Worm (Caenorhabditis elegans) whole organism, L1 larva: ENCODE results near the gene F07F6.8.
A peak's percentile ranks its signal among the peaks of the same experiment; 100 is the strongest.

Source experiments
- C04F5.9 ChIP-seq: sonication (generic microtip); optimal IDR thresholded peaks from 2 replicates; lab custom pipeline; 2016; ENCODE audit warnings: missing genetic modification characterization, missing compliant biosample characterization
- C34B4.2 ChIP-seq: sonication (generic microtip); optimal IDR thresholded peaks from 2 replicates; lab custom pipeline; 2017; ENCODE audit warnings: mild to moderate bottlenecking, missing genetic modification characterization, missing compliant biosample characterization
- F16B12.6 ChIP-seq: fragments of 150-350 bp; optimal IDR thresholded peaks from 2 replicates; lab custom pipeline; 2014; ENCODE audit warnings: missing biosample characterization, missing genetic modification characterization
- ama-1 ChIP-seq: fragments of 150-350 bp; optimal IDR thresholded peaks from 2 replicates; lab custom pipeline; 2014
- blmp-1 ChIP-seq: fragments of 150-350 bp; optimal IDR thresholded peaks from 2 replicates; lab custom pipeline; 2014; ENCODE audit warnings: missing biosample characterization, missing genetic modification characterization
- ceh-63 ChIP-seq: fragments of 200-800 bp; sonication (Bioruptor generic); optimal IDR thresholded peaks from 2 replicates; lab custom pipeline; 2018; ENCODE audit warnings: mild to moderate bottlenecking, missing genetic modification characterization, missing compliant biosample characterization
- ceh-8 ChIP-seq: fragments of 200-800 bp; sonication (Bioruptor generic); optimal IDR thresholded peaks from 2 replicates; lab custom pipeline; 2018; ENCODE audit warnings: mild to moderate bottlenecking, missing genetic modification characterization, moderate library complexity, missing compliant biosample characterization
- ceh-88 ChIP-seq: fragments of 200-800 bp; sonication (Bioruptor generic); IDR thresholded peaks from 2 replicates; pipeline ENCODE4 v1.3.6; 2022; ENCODE audit warnings: missing genetic modification characterization, missing compliant biosample characterization
- ces-1 ChIP-seq: fragments of 150-350 bp; optimal IDR thresholded peaks from 2 replicates; lab custom pipeline; 2014; ENCODE audit warnings: missing biosample characterization, missing genetic modification reagents, missing genetic modification characterization
- dpl-1 ChIP-seq, 3 experiments: fragments of 150-350 bp in 2 of 3; sonication (generic microtip) in 1 of 3; optimal IDR thresholded peaks; 2 replicates each; lab custom pipeline; 2014 to 2017; ENCODE audit warnings: missing biosample characterization in 3 of 3, missing genetic modification characterization in 3 of 3, missing genetic modification reagents in 3 of 3
- dsc-1 ChIP-seq: sonication (generic microtip); optimal IDR thresholded peaks from 2 replicates; lab custom pipeline; 2016; ENCODE audit warnings: mild to moderate bottlenecking, missing genetic modification characterization, missing compliant biosample characterization
- efl-1 ChIP-seq, 4 experiments: fragments of 150-350 bp; optimal IDR thresholded peaks in 3 of 4; peaks in 1 of 4; 1 replicate in 1 of 4; 2 replicates in 3 of 4; lab custom pipeline; 2014; ENCODE audit warnings: missing biosample characterization in 2 of 4, missing genetic modification characterization in 2 of 4, missing genetic modification reagents in 2 of 4
- efl-3 ChIP-seq: fragments of 200-800 bp; sonication (Bioruptor generic); optimal IDR thresholded peaks from 2 replicates; lab custom pipeline; 2018; ENCODE audit warnings: mild to moderate bottlenecking, missing genetic modification characterization, missing compliant biosample characterization
- fkh-10 ChIP-seq: sonication (generic microtip); optimal IDR thresholded peaks from 2 replicates; lab custom pipeline; 2017; ENCODE audit warnings: missing biosample characterization, missing genetic modification reagents, missing genetic modification characterization
- fkh-8 ChIP-seq: sonication (generic microtip); optimal IDR thresholded peaks from 2 replicates; lab custom pipeline; 2016; ENCODE audit warnings: mild to moderate bottlenecking, missing genetic modification characterization, missing compliant biosample characterization
- fos-1 ChIP-seq: fragments of 150-350 bp; optimal IDR thresholded peaks from 2 replicates; lab custom pipeline; 2014; ENCODE audit warnings: missing biosample characterization, missing genetic modification characterization
- hlh-17 ChIP-seq: fragments of 200-800 bp; sonication (Bioruptor generic); optimal IDR thresholded peaks from 2 replicates; lab custom pipeline; 2018; ENCODE audit warnings: missing genetic modification characterization, mild to moderate bottlenecking, missing compliant biosample characterization, moderate library complexity, borderline replicate concordance
- hpl-2 ChIP-seq: fragments of 150-350 bp; optimal IDR thresholded peaks from 2 replicates; lab custom pipeline; 2014; ENCODE audit warnings: missing biosample characterization, missing genetic modification reagents, missing genetic modification characterization
- irx-1 ChIP-seq: sonication (generic microtip); optimal IDR thresholded peaks from 2 replicates; lab custom pipeline; 2016; ENCODE audit warnings: missing genetic modification characterization, missing compliant biosample characterization
- isw-1 ChIP-seq: fragments of 200-800 bp; sonication (Bioruptor generic); IDR thresholded peaks from 2 replicates; pipeline ENCODE4 v1.3.6; 2022; ENCODE audit warnings: missing genetic modification characterization, missing compliant biosample characterization
- jun-1 ChIP-seq: fragments of 150-350 bp; optimal IDR thresholded peaks from 2 replicates; lab custom pipeline; 2014; ENCODE audit warnings: missing biosample characterization, missing genetic modification reagents, missing genetic modification characterization
- lin-13 ChIP-seq: fragments of 150-350 bp; optimal IDR thresholded peaks from 2 replicates; lab custom pipeline; 2014; ENCODE audit warnings: missing biosample characterization, missing genetic modification reagents, missing genetic modification characterization
- lin-35 ChIP-seq, 2 experiments: fragments of 150-350 bp; optimal IDR thresholded peaks; 2 replicates each; lab custom pipeline; 2014; ENCODE audit warnings: missing biosample characterization in 2 of 2, missing genetic modification characterization in 2 of 2, missing genetic modification reagents in 2 of 2
- lin-39 ChIP-seq: fragments of 150-350 bp; optimal IDR thresholded peaks from 2 replicates; lab custom pipeline; 2014; ENCODE audit warnings: missing biosample characterization, missing genetic modification reagents, missing genetic modification characterization
- mab-9 ChIP-seq: fragments of 200-800 bp; sonication (Bioruptor generic); IDR thresholded peaks from 2 replicates; pipeline ENCODE4 v1.3.6; 2022; ENCODE audit warnings: missing genetic modification reagents, missing genetic modification characterization, missing compliant biosample characterization
- mep-1 ChIP-seq: fragments of 150-350 bp; optimal IDR thresholded peaks from 2 replicates; lab custom pipeline; 2014; ENCODE audit warnings: missing biosample characterization, missing genetic modification characterization
- nhr-11 ChIP-seq: fragments of 150-350 bp; optimal IDR thresholded peaks from 2 replicates; lab custom pipeline; 2014; ENCODE audit warnings: missing biosample characterization, missing genetic modification characterization
- nhr-12 ChIP-seq: sonication (generic microtip); optimal IDR thresholded peaks from 2 replicates; lab custom pipeline; 2017; ENCODE audit warnings: missing biosample characterization, missing genetic modification characterization
- nhr-28 ChIP-seq: fragments of 150-350 bp; optimal IDR thresholded peaks from 2 replicates; lab custom pipeline; 2014; ENCODE audit warnings: missing biosample characterization, missing genetic modification characterization
- nhr-71 ChIP-seq: sonication (generic microtip); optimal IDR thresholded peaks from 2 replicates; lab custom pipeline; 2016; ENCODE audit warnings: mild to moderate bottlenecking, missing genetic modification characterization, moderate library complexity, missing compliant biosample characterization
- nhr-76 ChIP-seq: sonication (generic microtip); optimal IDR thresholded peaks from 2 replicates; lab custom pipeline; 2017; ENCODE audit warnings: missing biosample characterization, missing genetic modification characterization
- nhr-77 ChIP-seq: fragments of 150-350 bp; optimal IDR thresholded peaks from 2 replicates; lab custom pipeline; 2014; ENCODE audit warnings: missing biosample characterization, missing genetic modification characterization
- nhr-85 ChIP-seq: sonication (generic microtip); peaks from one replicate; lab custom pipeline; 2016; ENCODE audit warnings: missing genetic modification characterization, inconsistent platforms, missing compliant biosample characterization
- pax-3 ChIP-seq: fragments of 200-800 bp; sonication (Bioruptor generic); optimal IDR thresholded peaks from 2 replicates; lab custom pipeline; 2018; ENCODE audit warnings: mild to moderate bottlenecking, missing genetic modification characterization, moderate library complexity, missing compliant biosample characterization
- pqm-1 ChIP-seq: sonication (generic microtip); optimal IDR thresholded peaks from 3 replicates; lab custom pipeline; 2017; ENCODE audit warnings: missing biosample characterization, missing genetic modification characterization
- snpc-4 ChIP-seq: fragments of 150-350 bp; optimal IDR thresholded peaks from 2 replicates; lab custom pipeline; 2014; ENCODE audit warnings: missing biosample characterization, missing genetic modification characterization
- snu-23 ChIP-seq: sonication (generic microtip); optimal IDR thresholded peaks from 2 replicates; lab custom pipeline; 2016; ENCODE audit warnings: missing genetic modification characterization, missing compliant biosample characterization
- sox-4 ChIP-seq: sonication (generic microtip); optimal IDR thresholded peaks from 2 replicates; lab custom pipeline; 2016; ENCODE audit warnings: missing genetic modification characterization, missing compliant biosample characterization
- swsn-7 ChIP-seq: sonication (generic microtip); optimal IDR thresholded peaks from 2 replicates; lab custom pipeline; 2016; ENCODE audit warnings: missing genetic modification characterization, missing compliant biosample characterization
- tbx-2 ChIP-seq: sonication (generic microtip); optimal IDR thresholded peaks from 2 replicates; lab custom pipeline; 2016; ENCODE audit warnings: missing genetic modification characterization, missing compliant biosample characterization
- unc-130 ChIP-seq: fragments of 150-350 bp; optimal IDR thresholded peaks from 2 replicates; lab custom pipeline; 2017; ENCODE audit warnings: missing biosample characterization, missing genetic modification characterization, inconsistent platforms
- unc-30 ChIP-seq: sonication (generic microtip); optimal IDR thresholded peaks from 2 replicates; lab custom pipeline; 2017; ENCODE audit warnings: missing biosample characterization, missing genetic modification characterization
- unc-86 ChIP-seq: sonication (generic microtip); optimal IDR thresholded peaks from 2 replicates; lab custom pipeline; 2016; ENCODE audit warnings: missing genetic modification characterization, missing compliant biosample characterization
- unc-98 ChIP-seq: fragments of 200-800 bp; sonication (Bioruptor generic); IDR thresholded peaks from 2 replicates; pipeline ENCODE4 v1.3.6; 2022; ENCODE audit warnings: missing genetic modification characterization, missing compliant biosample characterization
- vab-15 ChIP-seq: sonication (generic microtip); optimal IDR thresholded peaks from 2 replicates; lab custom pipeline; 2017; ENCODE audit warnings: missing genotype, mild to moderate bottlenecking, missing genetic modification characterization, missing compliant biosample characterization
- xbp-1 ChIP-seq: sonication (generic microtip); optimal IDR thresholded peaks from 2 replicates; lab custom pipeline; 2016; ENCODE audit warnings: missing genetic modification characterization, missing compliant biosample characterization
- zip-4 ChIP-seq: fragments of 200-800 bp; sonication (Bioruptor generic); optimal IDR thresholded peaks from 2 replicates; lab custom pipeline; 2018; ENCODE audit warnings: mild to moderate bottlenecking, missing genetic modification characterization, moderate library complexity, missing compliant biosample characterization
- ztf-11 ChIP-seq, 2 experiments: sonication (generic microtip); optimal IDR thresholded peaks; 2 replicates each; lab custom pipeline; 2016 to 2017; ENCODE audit warnings: missing genetic modification characterization in 2 of 2, missing biosample characterization in 1 of 2, missing compliant biosample characterization in 1 of 2

Gene F07F6.8

DNA sequence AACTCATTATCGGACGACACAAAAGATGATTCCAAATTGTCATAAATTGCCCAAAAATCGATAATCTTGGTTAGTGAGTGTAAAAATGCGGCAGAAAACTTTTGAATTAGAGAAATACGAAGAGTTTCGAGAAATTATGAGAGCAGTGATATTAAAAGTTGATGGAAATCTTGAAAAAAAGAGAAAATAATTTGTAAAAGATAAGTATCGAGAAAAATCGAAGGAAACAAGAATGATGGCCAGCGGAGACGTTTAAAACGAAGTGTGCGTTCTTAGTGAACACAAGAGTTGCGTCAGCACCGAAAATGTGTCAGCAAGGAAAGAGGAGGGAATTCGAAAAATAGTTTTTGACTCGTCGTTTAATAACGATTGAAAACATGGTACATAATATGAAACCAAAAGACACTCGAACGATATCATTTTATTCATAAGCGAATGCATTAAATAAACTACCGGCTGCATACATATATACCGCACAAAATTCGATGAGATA lies 35.7 kb downstream of the F07F6.8 start, which contains the start of gene ndx-6 (continued):
- peak; percentile 90 for TF ChIP-seq nhr-71 (tag; lab: Kevin White, UChicago)
- TF ChIP-seq mep-1 (tag; lab: Kevin White, UChicago): peak; percentile 92
- TF ChIP-seq tbx-2 (tag; lab: Kevin White, UChicago): peak; percentile 83
- peak; percentile 64 for TF ChIP-seq nhr-11 (tag; lab: Kevin White, UChicago)
- peak; percentile 74 for TF ChIP-seq isw-1 (GFP tag; lab: Robert Waterston, UW)
- TF ChIP-seq mab-9 (GFP tag; lab: Robert Waterston, UW): peak; percentile 39; the same call in 1 of the 2 replicates
- peak; percentile 81 for TF ChIP-seq blmp-1 (tag; lab: Kevin White, UChicago)
- TF ChIP-seq F16B12.6: peak; percentile 67
- no peak for TF ChIP-seq hlh-17
- peak; percentile 83 for TF ChIP-seq unc-130 (tag; lab: Kevin White, UChicago)
- TF ChIP-seq nhr-12: no peak
- TF ChIP-seq irx-1 (tag; lab: Kevin White, UChicago): peak; percentile 47
- peak; percentile 92 to 99 for TF ChIP-seq efl-1 (optimal IDR thresholded peaks at IDR 0.05; lab: Kevin White, UChicago)
- TF ChIP-seq efl-1 (GFP tag; optimal IDR thresholded peaks at IDR 0.05 in 1 of 2; lab: Kevin White, UChicago): peak; percentile 98 to 100
- peak; percentile 65 for TF ChIP-seq lin-39
- TF ChIP-seq nhr-28 (tag; lab: Kevin White, UChicago): no peak
- TF ChIP-seq pqm-1 (tag; lab: Kevin White, UChicago): no peak
- TF ChIP-seq zip-4: peak; percentile 36
- peak; percentile 7 for TF ChIP-seq pax-3 (tag; lab: Kevin White, UChicago)
- TF ChIP-seq dpl-1 (GFP tag; optimal IDR thresholded peaks at IDR 0.05; lab: Kevin White, UChicago): peak; percentile 99
- TF ChIP-seq jun-1: peak; percentile 80
- peak; percentile 93 for TF ChIP-seq nhr-85 (tag; lab: Kevin White, UChicago)
- no peak for TF ChIP-seq efl-3 (GFP tag; lab: Kevin White, UChicago)
- TF ChIP-seq dsc-1 (tag; lab: Kevin White, UChicago): peak; percentile 88
- peak; percentile 93 for TF ChIP-seq snu-23 (GFP tag; lab: Kevin White, UChicago)
- TF ChIP-seq nhr-76 (tag; lab: Kevin White, UChicago): no peak
- TF ChIP-seq ztf-11 (tag; optimal IDR thresholded peaks at IDR 0.05; lab: Kevin White, UChicago): peak in 1 of 2 experiments; percentile 27
- TF ChIP-seq fkh-10 (GFP tag; lab: Kevin White, UChicago): peak; percentile 46
- no peak for TF ChIP-seq ces-1 (GFP tag; lab: Kevin White, UChicago)
- TF ChIP-seq sox-4: peak; percentile 32
- peak; percentile 33 for TF ChIP-seq C04F5.9
- peak; percentile 87 for TF ChIP-seq swsn-7 (tag; lab: Kevin White, UChicago)
- TF ChIP-seq snpc-4: peak; percentile 78
- TF ChIP-seq ceh-88: no peak
- peak; percentile 99 to 100 for TF ChIP-seq lin-35 (GFP tag; optimal IDR thresholded peaks at IDR 0.05; lab: Kevin White, UChicago)
- TF ChIP-seq fos-1 (tag; lab: Kevin White, UChicago): peak; percentile 76
- TF ChIP-seq fkh-8 (tag; lab: Kevin White, UChicago): peak; percentile 80
- TF ChIP-seq, all 84 proteins: peak for 53

DNA sequence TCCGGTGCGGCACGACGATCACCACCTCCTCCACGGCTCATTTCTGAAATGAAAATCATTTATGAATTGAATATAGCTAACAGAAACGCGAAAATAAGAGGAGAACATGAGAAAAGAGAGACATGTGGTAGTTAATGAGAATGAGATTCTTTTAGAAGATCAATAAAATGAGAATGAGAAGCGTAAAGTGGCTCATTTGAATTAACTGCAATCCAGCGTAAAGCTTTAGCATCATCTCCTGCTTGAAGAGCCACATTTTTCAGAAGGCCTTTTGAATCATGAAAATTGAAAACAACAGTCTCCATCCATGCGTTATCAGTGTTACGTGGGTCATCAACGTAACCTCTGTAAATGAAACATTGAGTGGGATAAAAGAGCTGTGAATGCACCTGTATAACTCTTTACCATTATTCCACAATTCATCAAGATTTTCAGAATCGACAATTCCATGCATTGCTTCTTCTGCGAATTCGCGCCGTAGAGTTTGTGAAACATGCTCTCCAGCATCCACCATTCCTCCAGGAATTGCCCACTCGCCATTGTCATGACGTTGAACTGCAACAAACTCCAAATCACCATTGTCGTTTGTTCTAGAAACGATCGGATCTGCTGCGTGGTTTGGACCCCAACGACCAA lies 36.6 kb downstream of the F07F6.8 start, which contains the start of gene rsp-4:
Gene rsp-4 (minus strand): TSS at position 51 of the 636 bp plus-strand sequence.
- TF ChIP-seq nhr-76 (tag; lab: Kevin White, UChicago) (no peak), vab-15 (no peak), ama-1 (lab: Kevin White, UChicago) (no peak), efl-1 (optimal IDR thresholded peaks at IDR 0.05; lab: Kevin White, UChicago) (no peak), efl-1 (GFP tag; optimal IDR thresholded peaks at IDR 0.05 in 1 of 2; lab: Kevin White, UChicago) (peak in 1 of 2 experiments; percentile 4), hpl-2 (GFP tag; lab: Kevin White, UChicago) (no peak), mab-9 (GFP tag; lab: Robert Waterston, UW) (no peak), nhr-85 (tag; lab: Kevin White, UChicago) (peak; percentile 29), unc-86 (no peak), unc-98 (GFP tag; lab: Robert Waterston, UW) (no peak), nhr-77 (tag; lab: Kevin White, UChicago) (no peak), ceh-8 (no peak), unc-30 (tag; lab: Kevin White, UChicago) (no peak), xbp-1 (tag; lab: Kevin White, UChicago) (no peak), dsc-1 (tag; lab: Kevin White, UChicago) (no peak), lin-13 (GFP tag; lab: Kevin White, UChicago) (no peak), C34B4.2 (no peak), ceh-63 (peak; percentile 16)
